Worm (Caenorhabditis elegans): Measurements from ENCODE around the gene F09F9.2.

Gene F09F9.2

DNA sequence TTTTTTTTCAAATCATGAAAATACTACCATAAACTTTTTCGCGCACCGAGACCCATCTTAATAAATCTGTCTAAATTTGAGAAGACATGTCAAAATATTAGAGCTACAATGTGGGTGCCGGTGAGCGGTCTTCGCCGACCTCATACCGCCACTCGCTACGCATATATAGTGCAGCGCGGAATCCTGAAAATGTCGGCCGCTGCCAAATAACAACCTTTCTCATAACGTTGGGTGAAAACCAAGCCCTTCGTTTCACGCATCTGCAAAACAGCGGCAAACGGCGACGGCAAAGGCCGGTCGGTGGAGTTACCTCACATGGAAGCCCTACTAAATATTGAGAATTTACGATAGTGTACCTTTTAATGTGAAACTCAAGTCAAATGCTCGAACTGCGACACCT is 8.2 kb downstream of the F09F9.2 start:
- no peak for TF ChIP-seq ceh-36 (tag; optimal IDR thresholded peaks at IDR 0.05)
- no peak for TF ChIP-seq scrt-1 (GFP tag; IDR thresholded peaks at IDR 0.05)
- TF ChIP-seq hnd-1 (tag; optimal IDR thresholded peaks at IDR 0.05), result no peak
- TF ChIP-seq hmg-4 (GFP tag; optimal IDR thresholded peaks at IDR 0.05), result no peak

DNA sequence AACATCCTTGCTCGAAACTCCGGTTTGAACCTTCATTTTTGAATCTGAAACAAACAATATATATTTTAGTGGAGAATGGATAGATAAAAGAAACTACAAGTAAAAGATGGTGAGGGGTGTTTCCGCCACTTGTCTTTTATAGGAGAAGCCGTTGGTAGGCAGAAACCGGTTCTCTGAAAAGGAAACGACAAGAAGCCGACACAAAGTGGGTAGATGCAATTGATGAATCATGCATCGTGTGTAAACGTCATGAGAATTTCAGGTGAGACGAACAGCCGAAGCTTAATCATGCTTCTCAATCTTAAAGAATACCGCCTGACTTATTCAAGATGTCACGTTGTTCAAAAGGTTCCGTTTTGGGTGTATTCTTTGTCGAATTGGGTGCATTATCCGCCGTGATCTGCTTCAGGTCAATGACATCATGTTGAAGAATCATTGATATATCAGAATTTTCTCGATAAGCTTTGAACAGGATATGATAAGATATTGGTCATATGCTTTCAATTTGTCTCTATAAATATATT is 9.1 kb downstream of the F09F9.2 start, which contains the start of gene R02E4.3:
TSS of gene R02E4.3 (minus strand) at position 51 of the 524 bp plus-strand sequence.
- TF ChIP-seq pes-1 (GFP tag; IDR thresholded peaks at IDR 0.05), result no peak
- TF ChIP-seq hnd-1 (tag; optimal IDR thresholded peaks at IDR 0.05), result no peak
- TF ChIP-seq sea-1 (GFP tag; conservative IDR thresholded peaks at IDR 0.05), result no peak
- TF ChIP-seq ets-7 (tag; optimal IDR thresholded peaks at IDR 0.05), result no peak
- no peak for TF ChIP-seq hmg-4 (GFP tag; optimal IDR thresholded peaks at IDR 0.05)
- TF ChIP-seq ceh-13 (GFP tag; optimal IDR thresholded peaks at IDR 0.05), result no peak
- TF ChIP-seq ama-1 (optimal IDR thresholded peaks at IDR 0.05), result no peak
- no peak for TF ChIP-seq ceh-36 (tag; optimal IDR thresholded peaks at IDR 0.05)
- TF ChIP-seq scrt-1 (GFP tag; IDR thresholded peaks at IDR 0.05), result no peak
- no peak for TF ChIP-seq tbx-37 (GFP tag; conservative IDR thresholded peaks at IDR 0.05)

DNA sequence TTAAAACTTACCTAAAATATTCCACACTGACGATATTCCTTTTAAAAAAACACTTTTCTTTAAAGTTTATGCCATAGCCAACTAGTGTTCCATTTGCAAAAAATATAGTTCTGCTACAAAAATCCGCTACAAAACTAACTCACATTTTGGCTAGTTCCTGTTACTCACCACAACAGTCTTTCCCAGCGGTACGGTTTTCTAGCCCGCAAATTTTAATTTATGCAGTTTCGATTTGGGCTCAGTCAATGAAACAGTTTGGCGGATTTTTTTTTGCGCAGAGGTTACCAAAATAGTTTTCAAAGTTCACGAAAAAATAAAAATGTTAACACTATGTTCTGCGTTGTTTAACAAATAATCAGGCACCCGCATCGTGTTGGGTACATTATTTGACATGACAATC is 10.0 kb downstream of the F09F9.2 start:
- TF ChIP-seq flt-1 (GFP tag; IDR thresholded peaks at IDR 0.05) (no peak), hmg-4 (GFP tag; optimal IDR thresholded peaks at IDR 0.05) (no peak), scrt-1 (GFP tag; IDR thresholded peaks at IDR 0.05) (no peak), sea-1 (GFP tag; conservative IDR thresholded peaks at IDR 0.05) (no peak), tbx-11 (GFP tag; IDR thresholded peaks at IDR 0.05) (no peak), ceh-36 (tag; optimal IDR thresholded peaks at IDR 0.05) (no peak), aly-1 (tag; optimal IDR thresholded peaks at IDR 0.05) (no peak), tra-4 (tag; optimal IDR thresholded peaks at IDR 0.05) (no peak), tbx-37 (GFP tag; conservative IDR thresholded peaks at IDR 0.05) (no peak), F13C5.2 (tag; optimal IDR thresholded peaks at IDR 0.05) (no peak), ama-1 (optimal IDR thresholded peaks at IDR 0.05) (no peak), pes-1 (GFP tag; IDR thresholded peaks at IDR 0.05) (no peak), B0310.2 (tag; optimal IDR thresholded peaks at IDR 0.05) (no peak), ets-7 (tag; optimal IDR thresholded peaks at IDR 0.05) (no peak), hmbx-1 (tag; optimal IDR thresholded peaks at IDR 0.05) (no peak), ceh-13 (GFP tag; optimal IDR thresholded peaks at IDR 0.05) (no peak), hnd-1 (tag; optimal IDR thresholded peaks at IDR 0.05) (no peak)

DNA sequence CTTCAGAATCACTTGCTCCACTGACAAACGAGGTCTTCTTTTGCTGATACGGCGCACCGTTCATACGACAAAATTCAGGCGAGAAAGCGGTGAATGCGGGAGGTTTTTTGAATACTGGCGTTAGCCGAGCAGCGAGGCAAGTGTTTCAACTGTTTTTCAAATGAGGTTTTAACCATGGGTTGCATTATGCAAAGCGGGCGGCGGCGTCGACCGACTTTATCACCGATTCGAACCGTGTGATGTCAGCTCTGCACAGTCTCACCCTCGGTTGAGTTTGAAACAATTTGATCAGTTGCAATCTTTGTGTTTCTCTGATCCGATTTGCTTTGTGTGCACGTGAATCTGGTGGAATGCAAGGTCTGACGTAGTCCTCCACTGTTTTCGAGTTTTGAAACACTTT is 10.8 kb downstream of the F09F9.2 start, which contains the start of gene clh-4:
TSS of gene clh-4 (minus strand) at position 101 of the 400 bp plus-strand sequence.
- TF ChIP-seq ets-7 (tag; optimal IDR thresholded peaks at IDR 0.05) (no peak), flt-1 (GFP tag; IDR thresholded peaks at IDR 0.05) (no peak), hmg-4 (GFP tag; optimal IDR thresholded peaks at IDR 0.05) (no peak), pes-1 (GFP tag; IDR thresholded peaks at IDR 0.05) (no peak), tbx-11 (GFP tag; IDR thresholded peaks at IDR 0.05) (no peak), aly-1 (tag; optimal IDR thresholded peaks at IDR 0.05) (no peak), tra-4 (tag; optimal IDR thresholded peaks at IDR 0.05) (no peak), ceh-13 (GFP tag; optimal IDR thresholded peaks at IDR 0.05) (no peak), hmbx-1 (tag; optimal IDR thresholded peaks at IDR 0.05) (no peak)

DNA sequence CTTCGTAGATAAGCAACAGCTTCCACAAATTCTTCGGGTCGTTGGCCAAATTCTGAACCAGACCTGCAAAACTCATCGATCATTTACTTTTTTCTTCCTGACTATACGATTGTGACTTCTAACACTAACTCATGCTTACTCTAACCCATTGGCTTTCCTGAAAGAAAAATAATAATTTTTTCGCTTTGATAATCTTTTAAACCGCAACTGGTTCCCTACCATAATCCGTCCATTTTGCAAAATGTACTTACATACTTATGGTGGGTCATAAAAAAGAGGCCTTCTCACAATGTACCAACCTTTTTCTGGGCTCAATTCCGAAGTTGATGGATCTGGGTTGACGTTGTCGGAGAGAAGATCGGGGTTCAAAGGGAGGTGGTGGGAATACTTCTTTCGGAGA is 16.3 kb downstream of the F09F9.2 start:
- TF ChIP-seq ceh-36 (tag; optimal IDR thresholded peaks at IDR 0.05), result no peak
- no peak for TF ChIP-seq pes-1 (GFP tag; IDR thresholded peaks at IDR 0.05)
- TF ChIP-seq tbx-11 (GFP tag; IDR thresholded peaks at IDR 0.05), result no peak
- no peak for TF ChIP-seq tra-4 (tag; optimal IDR thresholded peaks at IDR 0.05)
- no peak for TF ChIP-seq ets-7 (tag; optimal IDR thresholded peaks at IDR 0.05)

DNA sequence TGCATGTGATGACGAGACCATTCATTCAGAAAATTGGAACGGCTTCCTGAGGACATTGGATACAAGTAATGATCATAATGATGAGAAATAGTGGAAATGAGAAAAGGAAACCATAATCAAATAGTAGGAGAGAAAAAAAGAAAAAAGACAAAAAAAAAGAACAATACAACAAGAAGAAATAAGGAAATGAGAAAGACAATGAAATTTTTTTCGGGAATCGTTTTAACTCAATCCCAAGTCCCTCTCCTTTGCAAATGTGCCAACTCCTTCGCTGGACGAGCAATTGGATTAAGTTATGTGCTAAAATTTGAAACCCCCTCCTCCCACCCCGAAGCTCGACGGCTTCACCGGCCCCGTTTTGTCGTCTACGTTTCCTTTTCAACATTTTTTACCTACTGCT is 22.3 kb downstream of the F09F9.2 start:
- TF ChIP-seq tbx-11 (GFP tag; IDR thresholded peaks at IDR 0.05) (no peak), ets-7 (tag; optimal IDR thresholded peaks at IDR 0.05) (no peak), ceh-36 (tag; optimal IDR thresholded peaks at IDR 0.05) (no peak)

DNA sequence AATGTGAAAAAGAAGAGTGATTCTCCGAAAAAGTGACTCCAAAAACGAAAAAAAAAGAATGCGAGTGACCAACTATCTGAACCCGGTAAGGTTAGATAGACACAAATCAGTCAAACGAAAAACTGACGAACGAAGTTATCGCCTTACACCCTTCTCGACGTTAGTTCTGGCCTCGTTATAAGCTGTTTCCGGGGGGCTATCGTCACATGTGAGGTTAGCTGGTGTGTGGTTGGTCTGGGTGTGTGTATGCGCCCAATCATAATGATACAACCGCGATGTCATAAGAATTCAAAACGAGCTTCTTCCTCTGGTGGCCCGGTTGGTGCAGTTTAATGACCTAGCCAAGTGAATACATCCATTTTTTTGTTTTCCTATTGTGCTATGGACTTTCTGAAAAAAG is 25.8 kb downstream of the F09F9.2 start:
- no peak for TF ChIP-seq tbx-11 (GFP tag; IDR thresholded peaks at IDR 0.05)
- TF ChIP-seq ama-1 (optimal IDR thresholded peaks at IDR 0.05), result no peak
- no peak for TF ChIP-seq sea-1 (GFP tag; conservative IDR thresholded peaks at IDR 0.05)
- no peak for TF ChIP-seq scrt-1 (GFP tag; IDR thresholded peaks at IDR 0.05)
- no peak for TF ChIP-seq ets-7 (tag; optimal IDR thresholded peaks at IDR 0.05)
- no peak for TF ChIP-seq tbx-37 (GFP tag; conservative IDR thresholded peaks at IDR 0.05)
- TF ChIP-seq F13C5.2 (tag; optimal IDR thresholded peaks at IDR 0.05), result no peak
- TF ChIP-seq hnd-1 (tag; optimal IDR thresholded peaks at IDR 0.05), result no peak
- TF ChIP-seq ceh-13 (GFP tag; optimal IDR thresholded peaks at IDR 0.05), result no peak
- TF ChIP-seq flt-1 (GFP tag; IDR thresholded peaks at IDR 0.05), result no peak
- no peak for TF ChIP-seq tra-4 (tag; optimal IDR thresholded peaks at IDR 0.05)
- TF ChIP-seq ceh-36 (tag; optimal IDR thresholded peaks at IDR 0.05), result no peak
- TF ChIP-seq hmg-4 (GFP tag; optimal IDR thresholded peaks at IDR 0.05), result no peak
- TF ChIP-seq hmbx-1 (tag; optimal IDR thresholded peaks at IDR 0.05), result no peak

DNA sequence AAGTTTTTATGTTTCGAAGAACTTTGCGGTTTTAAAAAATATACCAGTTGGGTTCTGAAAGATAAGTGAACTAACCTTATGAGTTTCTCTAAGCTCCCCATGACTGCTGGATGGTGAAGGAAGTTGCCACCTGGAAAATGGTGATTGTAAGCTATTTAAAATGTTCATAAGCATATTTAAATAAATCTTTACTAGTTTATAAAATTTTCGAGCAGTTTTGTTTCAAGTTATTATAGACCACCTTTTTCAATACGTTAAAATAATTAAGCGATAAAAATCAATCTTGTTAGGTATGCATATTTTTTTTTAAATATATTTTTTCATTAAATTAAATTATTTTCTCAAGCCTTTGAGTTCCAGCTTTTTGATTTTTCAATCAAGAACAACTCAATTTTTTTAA is 32.0 kb downstream of the F09F9.2 start, which contains the start of gene T06F4.1:
TSS of gene T06F4.1 (minus strand) at position 101 of the 400 bp plus-strand sequence.
- TF ChIP-seq pes-1 (GFP tag; IDR thresholded peaks at IDR 0.05) (no peak), tbx-11 (GFP tag; IDR thresholded peaks at IDR 0.05) (no peak), B0310.2 (tag; optimal IDR thresholded peaks at IDR 0.05) (no peak), sea-1 (GFP tag; conservative IDR thresholded peaks at IDR 0.05) (no peak), hmg-4 (GFP tag; optimal IDR thresholded peaks at IDR 0.05) (no peak), hmbx-1 (tag; optimal IDR thresholded peaks at IDR 0.05) (no peak), ama-1 (optimal IDR thresholded peaks at IDR 0.05) (no peak), ceh-13 (GFP tag; optimal IDR thresholded peaks at IDR 0.05) (no peak), tra-4 (tag; optimal IDR thresholded peaks at IDR 0.05) (no peak), scrt-1 (GFP tag; IDR thresholded peaks at IDR 0.05) (no peak), aly-1 (tag; optimal IDR thresholded peaks at IDR 0.05) (no peak), hnd-1 (tag; optimal IDR thresholded peaks at IDR 0.05) (no peak), ceh-36 (tag; optimal IDR thresholded peaks at IDR 0.05) (no peak), ets-7 (tag; optimal IDR thresholded peaks at IDR 0.05) (no peak), tbx-37 (GFP tag; conservative IDR thresholded peaks at IDR 0.05) (no peak), F13C5.2 (tag; optimal IDR thresholded peaks at IDR 0.05) (no peak), flt-1 (GFP tag; IDR thresholded peaks at IDR 0.05) (no peak)

All from whole organism, early embryonic.